Fruit fly (Drosophila melanogaster): ENCODE results near the gene Ube4A.

Gene Ube4A

DNA sequence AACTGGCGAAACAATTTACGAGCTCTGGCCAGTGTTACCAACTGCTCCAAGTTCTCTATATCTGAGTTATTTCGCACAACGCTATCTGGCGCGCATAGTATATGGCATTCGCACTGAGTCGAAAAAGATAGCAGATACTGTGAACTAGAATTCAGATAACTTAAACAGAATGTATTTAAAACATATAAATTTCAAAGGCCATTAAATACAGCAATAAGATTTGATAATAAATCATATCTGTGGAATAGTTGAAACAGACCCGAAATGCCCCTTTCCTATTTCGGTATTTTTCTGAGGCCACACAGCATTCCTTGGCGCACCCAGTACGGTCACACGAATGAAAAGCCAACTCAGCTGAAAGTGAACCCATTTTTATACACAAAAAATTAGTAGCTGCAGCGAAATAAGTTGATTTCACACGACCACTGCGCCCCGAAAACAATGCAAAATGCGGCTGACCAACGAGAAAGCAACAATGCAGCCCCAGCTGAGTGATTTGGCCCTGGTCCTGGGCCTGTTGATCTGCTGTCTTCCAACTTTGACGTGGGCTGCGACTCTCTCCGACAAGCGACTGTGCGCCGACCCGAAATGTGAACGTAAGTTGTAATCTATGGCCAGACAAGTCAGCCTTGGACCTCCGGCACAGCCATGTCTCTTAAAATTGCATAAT is 9.1 kb upstream of the Ube4A start, which contains the start of the genes CG31635 and Tango1 (continued):
- peak; percentile 13 for TF ChIP-seq CG7928 (GFP tag; optimal IDR thresholded peaks at IDR 0.05)
- TF ChIP-seq Dip3 (GFP tag; optimal IDR thresholded peaks at IDR 0.05): peak; percentile 12
- peak; percentile 82 for TF ChIP-seq CG17802 (tag; optimal IDR thresholded peaks at IDR 0.05)
- peak; percentile 36 for TF ChIP-seq CG13624 (GFP tag; optimal IDR thresholded peaks at IDR 0.05)
- peak; percentile 3 for TF ChIP-seq zen (tag; optimal IDR thresholded peaks at IDR 0.05)
- 0 out of 2 replicates have a peak, but pooled peaks have one; percentile 20 for TF ChIP-seq CG6272 (GFP tag; IDR thresholded peaks at IDR 0.05)
- TF ChIP-seq chif (GFP tag; optimal IDR thresholded peaks at IDR 0.05): peak in 1 of 2 experiments; percentile 12
- TF ChIP-seq Dll (GFP tag; IDR thresholded peaks at IDR 0.05; ENCODE audit: partially characterized antibody): 0 out of 4 replicates have a peak, but pooled peaks have one; percentile 20
- TF ChIP-seq ems (GFP tag; optimal IDR thresholded peaks at IDR 0.05): no peak
- peak; percentile 57 for TF ChIP-seq Max (GFP tag; optimal IDR thresholded peaks at IDR 0.05)
- TF ChIP-seq CG13775 (GFP tag; optimal IDR thresholded peaks at IDR 0.05): peak; percentile 10
- TF ChIP-seq Myb (GFP tag; optimal IDR thresholded peaks at IDR 0.05): peak; percentile 30
- peak; percentile 76 for TF ChIP-seq E2f2 (GFP tag; IDR thresholded peaks at IDR 0.05)
- no peak for TF ChIP-seq CG10654 (GFP tag; optimal IDR thresholded peaks at IDR 0.05)
- TF ChIP-seq CG12155 (GFP tag; optimal IDR thresholded peaks at IDR 0.05): peak; percentile 6
- TF ChIP-seq grn (GFP tag; optimal IDR thresholded peaks at IDR 0.05): no peak
- no peak for TF ChIP-seq pan (optimal IDR thresholded peaks at IDR 0.05)
- peak in 1 of 2 experiments; percentile 12 for TF ChIP-seq pan (GFP tag; optimal IDR thresholded peaks at IDR 0.05 in 1 of 2, IDR thresholded peaks at IDR 0.05 in 1 of 2)
- peak; percentile 36 for TF ChIP-seq HLH54F (GFP tag; optimal IDR thresholded peaks at IDR 0.05)
- TF ChIP-seq Oaz (GFP tag; IDR thresholded peaks at IDR 0.05): no peak
- TF ChIP-seq CG34376 (GFP tag; optimal IDR thresholded peaks at IDR 0.05): peak; percentile 4
- peak; percentile 97 for TF ChIP-seq CG9797 (GFP tag; optimal IDR thresholded peaks at IDR 0.05)
- TF ChIP-seq crc (GFP tag; optimal IDR thresholded peaks at IDR 0.05): peak; percentile 10
- TF ChIP-seq nmo (GFP tag; optimal IDR thresholded peaks at IDR 0.05): peak; percentile 76
- no peak for TF ChIP-seq unc-4 (GFP tag; IDR thresholded peaks at IDR 0.05; ENCODE audit: partially characterized antibody)
- TF ChIP-seq Adf1 (GFP tag; IDR thresholded peaks at IDR 0.05): peak; percentile 34; the same call in 1 of the 2 replicates
- no peak for TF ChIP-seq disco-r (GFP tag; optimal IDR thresholded peaks at IDR 0.05)
- peak; percentile 13 for TF ChIP-seq Antp (GFP tag; optimal IDR thresholded peaks at IDR 0.05)
- peak; percentile 14 for TF ChIP-seq lilli (GFP tag; optimal IDR thresholded peaks at IDR 0.05)
- TF ChIP-seq CG4617 (GFP tag; optimal IDR thresholded peaks at IDR 0.05; ENCODE audit: borderline replicate concordance): peak; percentile 68
- no peak for TF ChIP-seq pnt (GFP tag; optimal IDR thresholded peaks at IDR 0.05)
- peak; percentile 94 for TF ChIP-seq CG7357 (GFP tag; IDR thresholded peaks at IDR 0.05)
- TF ChIP-seq CHES-1-like (GFP tag; optimal IDR thresholded peaks at IDR 0.05): peak; percentile 20
- TF ChIP-seq CG9215 (GFP tag; IDR thresholded peaks at IDR 0.05): peak; percentile 43
- peak; percentile 95 for TF ChIP-seq ssp (GFP tag; IDR thresholded peaks at IDR 0.05)
- no peak for TF ChIP-seq mirr (GFP tag; optimal IDR thresholded peaks at IDR 0.05)
- TF ChIP-seq CG12391 (tag; optimal IDR thresholded peaks at IDR 0.05): peak; percentile 50
- TF ChIP-seq CG10267 (tag; optimal IDR thresholded peaks at IDR 0.05): peak; percentile 66
- TF ChIP-seq CG13424 (tag; optimal IDR thresholded peaks at IDR 0.05): peak; percentile 7
- peak; percentile 72 for TF ChIP-seq Deaf1 (tag; optimal IDR thresholded peaks at IDR 0.05)
- TF ChIP-seq knrl (GFP tag; IDR thresholded peaks at IDR 0.05; ENCODE audit: partially characterized antibody): peak; percentile 30; the same call in 1 of the 3 replicates
- 0 out of 2 replicates have a peak, but pooled peaks have one; percentile 25 for TF ChIP-seq Atf6 (GFP tag; IDR thresholded peaks at IDR 0.05)
- peak; percentile 40 for TF ChIP-seq ftz-f1 (GFP tag; optimal IDR thresholded peaks at IDR 0.05)
- peak; percentile 32; the same call in 1 of the 2 replicates for TF ChIP-seq CG3847 (GFP tag; IDR thresholded peaks at IDR 0.05)
- peak; percentile 61 for TF ChIP-seq YL-1 (GFP tag; optimal IDR thresholded peaks at IDR 0.05)
- peak; percentile 28 for TF ChIP-seq HmgD (GFP tag; optimal IDR thresholded peaks at IDR 0.05)
- peak; percentile 81 for TF ChIP-seq CG14710 (tag; optimal IDR thresholded peaks at IDR 0.05)
- peak; percentile 24 for TF ChIP-seq CG8290 (GFP tag; optimal IDR thresholded peaks at IDR 0.05)
- no peak for TF ChIP-seq CG8290 (tag; optimal IDR thresholded peaks at IDR 0.05)
- TF ChIP-seq gcm2 (GFP tag; optimal IDR thresholded peaks at IDR 0.05): no peak
